Fruit fly (Drosophila melanogaster): ENCODE data around the gene CG18259.

DNA sequence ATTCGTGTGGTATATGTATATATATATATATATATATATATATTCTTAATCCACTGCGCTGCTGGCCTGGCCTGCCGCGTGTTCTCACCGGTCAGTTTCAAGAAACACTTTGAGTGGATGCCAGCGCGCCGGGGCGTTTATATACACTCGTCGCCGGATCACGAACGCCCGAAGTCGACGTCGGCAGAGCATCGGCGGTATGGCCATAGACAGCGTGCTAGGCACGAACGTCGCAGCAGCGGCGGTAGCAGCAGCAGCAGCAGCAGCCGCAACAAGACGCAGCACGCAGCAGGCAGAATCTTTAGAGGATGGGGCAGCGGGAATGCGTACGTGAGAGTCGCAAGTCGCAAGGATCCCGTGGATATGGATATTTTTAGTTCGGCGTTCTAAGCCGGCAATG, 14.3 kb upstream of the CG18259 start, which contains the start of gene bnb:
- TF ChIP-seq pan (optimal IDR thresholded peaks at IDR 0.05): no peak
- no peak for TF ChIP-seq EcR (GFP tag; optimal IDR thresholded peaks at IDR 0.05)
